Worm (Caenorhabditis elegans) whole organism, midembryonic: Measurements from ENCODE around the gene grl-2.

Experiments
- cog-1 ChIP-seq: sonication (generic microtip); optimal IDR thresholded peaks from 2 replicates; lab custom pipeline; 2016; ENCODE audit warnings: missing genetic modification characterization, missing compliant biosample characterization
- flt-1 ChIP-seq: fragments of 200-800 bp; sonication (Bioruptor generic); IDR thresholded peaks from 2 replicates; pipeline ENCODE4 v1.3.6; 2022; ENCODE audit warnings: missing genetic modification characterization, missing compliant biosample characterization
- klf-2 ChIP-seq: fragments of 200-800 bp; sonication (Bioruptor generic); conservative IDR thresholded peaks from 2 replicates; pipeline ENCODE4 v1.3.6; 2022; ENCODE audit warnings: missing genetic modification reagents, missing genetic modification characterization, missing compliant biosample characterization
- tab-1 ChIP-seq: fragments of 200-800 bp; sonication (Bioruptor generic); IDR thresholded peaks from 2 replicates; pipeline ENCODE4 v1.3.6; 2022; ENCODE audit warnings: missing genetic modification characterization, missing compliant biosample characterization

ce11 chrV:12988256-12988655 is 43.4 kb downstream of the grl-2 start, which contains the start of gene F15B9.8:
- TF ChIP-seq tab-1 (GFP tag; lab: Robert Waterston, UW): no peak
- no peak for TF ChIP-seq cog-1 (tag; lab: Kevin White, UChicago)
- no peak for TF ChIP-seq flt-1 (GFP tag; lab: Robert Waterston, UW)
- TF ChIP-seq klf-2 (GFP tag; lab: Robert Waterston, UW): no peak
